Fruit fly (Drosophila melanogaster): Measurements from ENCODE around the gene CG5276.

Gene CG5276

dm6 chr3R:11409667-11410137 lies 21.8 kb upstream of the CG5276 start, which contains the start of the genes mgr and Irbp (continued):
- peak; percentile 80 for TF ChIP-seq CG12299 (tag; optimal IDR thresholded peaks at IDR 0.05)
- TF ChIP-seq insv (GFP tag; optimal IDR thresholded peaks at IDR 0.05): peak in 1 of 2 experiments; percentile 48
- no peak for TF ChIP-seq dmrt99B (tag; optimal IDR thresholded peaks at IDR 0.05)
- TF ChIP-seq CG3847 (GFP tag; IDR thresholded peaks at IDR 0.05): peak; percentile 95
- TF ChIP-seq tup (GFP tag; optimal IDR thresholded peaks at IDR 0.05): peak; percentile 70
- no peak for TF ChIP-seq mirr (GFP tag; optimal IDR thresholded peaks at IDR 0.05)
- peak; percentile 76 for TF ChIP-seq CG9437 (GFP tag; optimal IDR thresholded peaks at IDR 0.05)
- TF ChIP-seq ems (GFP tag; optimal IDR thresholded peaks at IDR 0.05): peak; percentile 54
- TF ChIP-seq tap (tag; optimal IDR thresholded peaks at IDR 0.05): peak; percentile 88
- peak; percentile 66 for TF ChIP-seq schlank (tag; optimal IDR thresholded peaks at IDR 0.05)
- TF ChIP-seq corto (GFP tag; optimal IDR thresholded peaks at IDR 0.05): no peak
- TF ChIP-seq hb (GFP tag; IDR thresholded peaks at IDR 0.05; ENCODE audit: partially characterized antibody): peak; percentile 73; the same call in 2 of the 3 replicates
- no peak for TF ChIP-seq disco-r (GFP tag; optimal IDR thresholded peaks at IDR 0.05)
- TF ChIP-seq CG16779 (GFP tag; IDR thresholded peaks at IDR 0.05): peak; percentile 72; the same call in 1 of the 2 replicates
- peak; percentile 14 for TF ChIP-seq CG13624 (GFP tag; optimal IDR thresholded peaks at IDR 0.05)
- peak; percentile 79 for TF ChIP-seq CG10654 (GFP tag; optimal IDR thresholded peaks at IDR 0.05)
- TF ChIP-seq Trl (optimal IDR thresholded peaks at IDR 0.05): no peak
- peak; percentile 31 for TF ChIP-seq Trl (GFP tag; optimal IDR thresholded peaks at IDR 0.05)
- peak; percentile 5 for TF ChIP-seq CG3838 (GFP tag; optimal IDR thresholded peaks at IDR 0.05)
- no peak for TF ChIP-seq Hr39 (optimal IDR thresholded peaks at IDR 0.05)
- peak; percentile 81; the same call in 1 of the 3 replicates for TF ChIP-seq CG2199 (GFP tag; IDR thresholded peaks at IDR 0.05)
- TF ChIP-seq bsh (GFP tag; optimal IDR thresholded peaks at IDR 0.05): peak in 1 of 2 experiments; percentile 95
- TF ChIP-seq Mad (GFP tag; optimal IDR thresholded peaks at IDR 0.05): peak; percentile 35
- TF ChIP-seq hkb (optimal IDR thresholded peaks at IDR 0.05): no peak
- peak; percentile 93 for TF ChIP-seq hkb (GFP tag; IDR thresholded peaks at IDR 0.05)
- peak; percentile 70 for TF ChIP-seq Opbp (GFP tag; IDR thresholded peaks at IDR 0.05; ENCODE audit: partially characterized antibody)
- peak; percentile 12 for TF ChIP-seq CG9797 (GFP tag; optimal IDR thresholded peaks at IDR 0.05)
- peak; percentile 90 for TF ChIP-seq Dek (tag; optimal IDR thresholded peaks at IDR 0.05)
- no peak for TF ChIP-seq Hr78 (GFP tag; optimal IDR thresholded peaks at IDR 0.05)
- TF ChIP-seq gsb (GFP tag; IDR thresholded peaks at IDR 0.05): peak; percentile 89
- peak; percentile 69 for TF ChIP-seq nerfin-2 (GFP tag; IDR thresholded peaks at IDR 0.05; ENCODE audit: partially characterized antibody)
- TF ChIP-seq CG14441 (GFP tag; IDR thresholded peaks at IDR 0.05): peak; percentile 94
- peak; percentile 8 for TF ChIP-seq Elba2 (GFP tag; optimal IDR thresholded peaks at IDR 0.05)
- TF ChIP-seq Vsx1 (GFP tag; optimal IDR thresholded peaks at IDR 0.05): no peak
- peak; percentile 86 for TF ChIP-seq CG18619 (GFP tag; optimal IDR thresholded peaks at IDR 0.05)
- peak; percentile 58 for TF ChIP-seq ac (GFP tag; optimal IDR thresholded peaks at IDR 0.05)
- peak; percentile 91 for TF ChIP-seq CG11695 (GFP tag; IDR thresholded peaks at IDR 0.05)
- no peak for TF ChIP-seq CG13894 (tag; optimal IDR thresholded peaks at IDR 0.05)
- TF ChIP-seq ken (GFP tag; IDR thresholded peaks at IDR 0.05): peak; percentile 86
- peak; percentile 92 for TF ChIP-seq wdn (GFP tag; IDR thresholded peaks at IDR 0.05)
- no peak for TF ChIP-seq gfzf (GFP tag; optimal IDR thresholded peaks at IDR 0.05)
- peak; percentile 77 for TF ChIP-seq Nf-YC (tag; optimal IDR thresholded peaks at IDR 0.05)
- no peak for TF ChIP-seq NC2β (GFP tag; optimal IDR thresholded peaks at IDR 0.05)
- TF ChIP-seq slou (GFP tag; optimal IDR thresholded peaks at IDR 0.05): peak; percentile 59
- TF ChIP-seq CG3281 (GFP tag; optimal IDR thresholded peaks at IDR 0.05): no peak
- TF ChIP-seq nau (GFP tag; optimal IDR thresholded peaks at IDR 0.05): no peak
- TF ChIP-seq CG4707 (GFP tag; optimal IDR thresholded peaks at IDR 0.05): peak; percentile 64
- no peak for TF ChIP-seq sima (GFP tag; optimal IDR thresholded peaks at IDR 0.05)
- peak; percentile 95 for TF ChIP-seq CG6689 (GFP tag; IDR thresholded peaks at IDR 0.05)
- no peak for TF ChIP-seq ato (GFP tag; IDR thresholded peaks at IDR 0.05; ENCODE audit: partially characterized antibody)
- TF ChIP-seq dmrt11E (tag; optimal IDR thresholded peaks at IDR 0.05): peak; percentile 95

All from whole organism, embryonic.